Worm (Caenorhabditis elegans): ENCODE results near the gene Y22D7AL.4.

- no peak for TF ChIP-seq him-1 (tag; optimal IDR thresholded peaks at IDR 0.05)
- no peak for TF ChIP-seq W03F9.2 (tag; optimal IDR thresholded peaks at IDR 0.05)
- TF ChIP-seq dao-5 (tag; optimal IDR thresholded peaks at IDR 0.05): no peak
Measured at ce11 chrIII:1666893-1667292, 40.5 kb downstream of the Y22D7AL.4 start.
